Worm (Caenorhabditis elegans) whole organism, young adult: ENCODE data around the gene oac-23.
"Not testable (repeated sequence)": the region's sequence is repeated elsewhere in the genome, so short reads cannot be mapped to it uniquely, and the experiment has no call there.

Experiments
- B0019.2 ChIP-seq: fragments of 200-800 bp; sonication (Bioruptor generic); conservative IDR thresholded peaks from 2 replicates; pipeline ENCODE4 v1.3.6; 2022; ENCODE audit warnings: missing genetic modification reagents, missing genetic modification characterization, missing compliant biosample characterization
- B0035.1 ChIP-seq: sonication (generic microtip); optimal IDR thresholded peaks from 2 replicates; lab custom pipeline; 2016; ENCODE audit warnings: missing genetic modification characterization, mild to moderate bottlenecking, missing compliant biosample characterization, missing genotype, missing genetic modification reagents
- B0261.1 ChIP-seq: sonication (generic microtip); optimal IDR thresholded peaks from 2 replicates; lab custom pipeline; 2016; ENCODE audit warnings: mild to moderate bottlenecking, missing genetic modification characterization, moderate library complexity, missing compliant biosample characterization
- B0336.3 ChIP-seq: fragments of 200-800 bp; sonication (Bioruptor generic); IDR thresholded peaks from 2 replicates; pipeline ENCODE4 v1.3.6; 2022; ENCODE audit warnings: missing genetic modification characterization, missing compliant biosample characterization
- F22D6.2 ChIP-seq: sonication (generic microtip); optimal IDR thresholded peaks from 2 replicates; lab custom pipeline; 2016; ENCODE audit warnings: mild to moderate bottlenecking, missing genetic modification characterization, missing compliant biosample characterization
- F23B12.7 ChIP-seq: sonication (generic microtip); optimal IDR thresholded peaks from 2 replicates; lab custom pipeline; 2017; ENCODE audit warnings: missing genetic modification characterization, mild to moderate bottlenecking, missing compliant biosample characterization, antibody characterized with exemption, moderate library complexity; ENCODE audit not compliant: insufficient read depth
- F52B5.7 ChIP-seq: sonication (generic microtip); optimal IDR thresholded peaks from 2 replicates; lab custom pipeline; 2016; ENCODE audit warnings: mild to moderate bottlenecking, missing genetic modification characterization, missing compliant biosample characterization
- F55B11.4 ChIP-seq: sonication (generic microtip); optimal IDR thresholded peaks from 2 replicates; lab custom pipeline; 2016; ENCODE audit warnings: missing compliant biosample characterization, missing genetic modification characterization, borderline replicate concordance; ENCODE audit not compliant: insufficient read depth
- aptf-3 ChIP-seq: fragments of 200-800 bp; sonication (Bioruptor generic); IDR thresholded peaks from 2 replicates; pipeline ENCODE4 v1.3.6; 2022; ENCODE audit warnings: missing genetic modification characterization, missing compliant biosample characterization
- atf-7 ChIP-seq: sonication (generic microtip); optimal IDR thresholded peaks from 2 replicates; lab custom pipeline; 2017; ENCODE audit warnings: mild to moderate bottlenecking, missing genetic modification characterization, missing compliant biosample characterization
- bed-2 ChIP-seq: fragments of 200-800 bp; sonication (Bioruptor generic); IDR thresholded peaks from 2 replicates; pipeline ENCODE4 v1.3.6; 2022; ENCODE audit warnings: missing genetic modification reagents, missing genetic modification characterization, missing compliant biosample characterization
- ceh-27 ChIP-seq: fragments of 200-800 bp; sonication (Bioruptor generic); optimal IDR thresholded peaks from 2 replicates; lab custom pipeline; 2018; ENCODE audit warnings: mild to moderate bottlenecking, missing genetic modification characterization, moderate library complexity, missing compliant biosample characterization
- ceh-40 ChIP-seq: fragments of 200-800 bp; sonication (Bioruptor generic); IDR thresholded peaks from 2 replicates; pipeline ENCODE4 v1.3.6; 2022; ENCODE audit warnings: missing genetic modification characterization, missing compliant biosample characterization
- ceh-91 ChIP-seq: fragments of 200-800 bp; sonication (Bioruptor generic); IDR thresholded peaks from 2 replicates; pipeline ENCODE4 v1.3.6; 2022; ENCODE audit warnings: missing genetic modification reagents, missing genetic modification characterization, missing compliant biosample characterization
- die-1 ChIP-seq: sonication (generic microtip); optimal IDR thresholded peaks from 2 replicates; lab custom pipeline; 2016; ENCODE audit warnings: missing genotype, mild to moderate bottlenecking, missing genetic modification characterization, missing compliant biosample characterization
- dpl-1 ChIP-seq: fragments of 150-350 bp; optimal IDR thresholded peaks from 2 replicates; lab custom pipeline; 2014; ENCODE audit warnings: missing biosample characterization, missing genetic modification reagents, missing genetic modification characterization
- egl-44 ChIP-seq: fragments of 200-800 bp; sonication (Bioruptor generic); IDR thresholded peaks from 2 replicates; pipeline ENCODE4 v1.3.6; 2022; ENCODE audit warnings: missing genetic modification reagents, missing genetic modification characterization, missing compliant biosample characterization
- ekl-4 ChIP-seq: fragments of 200-800 bp; sonication (Bioruptor generic); IDR thresholded peaks from 2 replicates; pipeline ENCODE4 v1.3.6; 2022; ENCODE audit warnings: missing genetic modification reagents, missing genetic modification characterization, missing compliant biosample characterization
- fkh-3 ChIP-seq: sonication (generic microtip); optimal IDR thresholded peaks from 2 replicates; lab custom pipeline; 2016; ENCODE audit warnings: mild to moderate bottlenecking, missing genetic modification characterization, missing compliant biosample characterization
- gei-17 ChIP-seq: fragments of 200-800 bp; sonication (Bioruptor generic); optimal IDR thresholded peaks from 2 replicates; lab custom pipeline; 2018; ENCODE audit warnings: mild to moderate bottlenecking, missing genetic modification characterization, missing compliant biosample characterization
- him-1 ChIP-seq: sonication (generic microtip); optimal IDR thresholded peaks from 2 replicates; lab custom pipeline; 2016; ENCODE audit warnings: missing genotype, missing genetic modification reagents, missing genetic modification characterization, missing compliant biosample characterization
- let-607 ChIP-seq, 2 experiments: fragments of 200-800 bp in 1 of 2; sonication (Bioruptor generic) in 1 of 2; sonication (generic microtip) in 1 of 2; optimal IDR thresholded peaks; 2 replicates each; lab custom pipeline; 2016 to 2018; ENCODE audit warnings: mild to moderate bottlenecking in 2 of 2, missing compliant biosample characterization in 2 of 2, missing genetic modification characterization in 2 of 2, moderate library complexity in 2 of 2, missing genotype in 1 of 2
- lin-40 ChIP-seq: sonication (generic microtip); optimal IDR thresholded peaks from 2 replicates; lab custom pipeline; 2016; ENCODE audit warnings: missing genetic modification characterization, mild to moderate bottlenecking, missing compliant biosample characterization, missing genotype, missing genetic modification reagents
- lsl-1 ChIP-seq: fragments of 200-800 bp; sonication (Bioruptor generic); optimal IDR thresholded peaks from 2 replicates; lab custom pipeline; 2018; ENCODE audit warnings: mild to moderate bottlenecking, missing genetic modification characterization, moderate library complexity, missing compliant biosample characterization
- mxl-1 ChIP-seq: sonication (generic microtip); optimal IDR thresholded peaks from 2 replicates; lab custom pipeline; 2016; ENCODE audit warnings: missing genetic modification characterization, missing compliant biosample characterization
- nhr-90 ChIP-seq: sonication (generic microtip); optimal IDR thresholded peaks from 2 replicates; lab custom pipeline; 2016; ENCODE audit warnings: missing genotype, mild to moderate bottlenecking, missing genetic modification characterization, missing compliant biosample characterization
- rcor-1 ChIP-seq: fragments of 200-800 bp; sonication (Bioruptor generic); IDR thresholded peaks from 2 replicates; pipeline ENCODE4 v1.3.6; 2022; ENCODE audit warnings: missing genetic modification reagents, missing genetic modification characterization, missing compliant biosample characterization
- repo-1 ChIP-seq: sonication (generic microtip); optimal IDR thresholded peaks from 2 replicates; lab custom pipeline; 2017; ENCODE audit warnings: mild to moderate bottlenecking, missing genetic modification characterization, missing compliant biosample characterization
- sdz-38 ChIP-seq: sonication (generic microtip); optimal IDR thresholded peaks from 2 replicates; lab custom pipeline; 2016; ENCODE audit warnings: missing genotype, missing genetic modification characterization, missing compliant biosample characterization
- snpc-1.1 ChIP-seq: sonication (generic microtip); optimal IDR thresholded peaks from 2 replicates; lab custom pipeline; 2017; ENCODE audit warnings: missing genetic modification characterization, mild to moderate bottlenecking, missing compliant biosample characterization, antibody characterized with exemption, moderate library complexity, missing genotype, missing genetic modification reagents; ENCODE audit not compliant: insufficient read depth
- snpc-4 ChIP-seq, 5 experiments: fragments of 150-350 bp in 1 of 5; sonication (generic microtip) in 4 of 5; optimal IDR thresholded peaks; 2 replicates each; lab custom pipeline; 2014 to 2018; ENCODE audit warnings: missing genetic modification characterization in 5 of 5, missing biosample characterization in 3 of 5, antibody characterized with exemption in 2 of 5, mild to moderate bottlenecking in 2 of 5, missing compliant biosample characterization in 2 of 5, missing genotype in 2 of 5, moderate library complexity in 2 of 5, missing genetic modification reagents in 1 of 5
- unc-130 ChIP-seq: sonication (generic microtip); optimal IDR thresholded peaks from 2 replicates; lab custom pipeline; 2016; ENCODE audit warnings: missing genetic modification reagents, missing genetic modification characterization, missing compliant biosample characterization
- ztf-25 ChIP-seq: fragments of 200-800 bp; sonication (Bioruptor generic); IDR thresholded peaks from 2 replicates; pipeline ENCODE4 v1.3.6; 2022; ENCODE audit warnings: missing genetic modification reagents, missing genetic modification characterization, missing compliant biosample characterization
- ztf-6 ChIP-seq: fragments of 200-800 bp; sonication (Bioruptor generic); IDR thresholded peaks from 2 replicates; pipeline ENCODE4 v1.3.6; 2022; ENCODE audit warnings: missing genetic modification reagents, missing genetic modification characterization, missing compliant biosample characterization

The oac-23 gene

DNA sequence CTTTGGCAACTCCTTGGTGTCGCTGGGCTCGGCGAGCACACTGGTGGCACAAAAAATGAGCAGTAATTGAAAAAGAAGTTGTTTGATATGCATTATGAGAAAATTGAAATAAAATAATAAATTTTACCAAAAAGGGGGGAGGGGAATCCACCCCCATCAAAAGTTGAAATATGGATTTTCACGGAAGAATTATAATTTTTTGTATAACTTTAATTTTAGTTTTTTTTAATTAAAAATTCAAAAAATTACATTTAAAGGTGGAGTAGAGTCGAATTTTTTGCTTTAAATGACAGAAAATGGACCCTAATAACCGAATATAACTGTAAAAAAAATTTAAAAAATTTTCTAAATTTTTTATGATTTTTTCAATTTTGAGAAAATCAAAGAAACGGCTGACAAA lies 30.6 kb downstream of the oac-23 start, which contains the start of gene F56D6.18:
TSS of gene F56D6.18 (minus strand) at position 101 of the 400 bp plus-strand sequence.
- not testable (repeated sequence) for TF ChIP-seq gei-17; F55B11.4 (tag; lab: Kevin White, UChicago); nhr-90 (tag; lab: Kevin White, UChicago)

DNA sequence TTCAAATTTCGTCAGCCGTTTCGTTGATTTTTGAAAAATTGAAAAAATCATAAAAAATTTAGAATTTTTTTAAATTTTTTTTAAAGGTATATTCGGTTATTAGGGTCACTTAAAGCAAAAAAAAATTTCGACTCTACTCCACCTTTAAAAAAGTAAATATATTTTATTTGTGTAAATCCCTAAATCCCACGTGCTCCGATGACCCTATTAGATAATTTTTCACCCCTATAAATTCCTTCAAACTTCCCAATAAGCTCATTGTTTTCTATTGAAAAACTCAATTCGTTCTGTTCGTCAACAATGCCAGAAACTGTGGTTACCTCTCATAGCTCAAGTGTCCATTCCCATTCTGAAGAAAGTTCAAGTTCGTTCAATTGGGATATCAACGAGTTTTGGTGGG lies 31.4 kb downstream of the oac-23 start, which contains the start of gene F56D6.20:
TSS of gene F56D6.20 (plus strand) at position 301 of the 400 bp plus-strand sequence.
- TF ChIP-seq dpl-1: no peak
- no peak for TF ChIP-seq ceh-27
- no peak for TF ChIP-seq fkh-3 (tag; lab: Kevin White, UChicago)
- TF ChIP-seq lsl-1: no peak
- no peak for TF ChIP-seq snpc-4 (GFP tag; optimal IDR thresholded peaks at IDR 0.05; lab: Kevin White, UChicago)
- TF ChIP-seq snpc-4 (tag; optimal IDR thresholded peaks at IDR 0.05; lab: Kevin White, UChicago): no peak
- TF ChIP-seq lin-40: no peak
- no peak for TF ChIP-seq snpc-1.1 (tag; lab: Kevin White, UChicago)
- no peak for TF ChIP-seq rcor-1 (GFP tag; lab: Robert Waterston, UW)
- TF ChIP-seq repo-1: no peak
- no peak for TF ChIP-seq B0035.1 (tag; lab: Kevin White, UChicago)
- no peak for TF ChIP-seq ceh-40
- TF ChIP-seq B0336.3 (GFP tag; lab: Robert Waterston, UW): no peak

ce11 chrIV:3914462-3914861 lies 33.2 kb downstream of the oac-23 start, which contains the start of gene F56D6.19:
Gene F56D6.19 (plus strand): TSS chrIV:3914762.
- TF ChIP-seq ztf-25 (GFP tag; lab: Robert Waterston, UW): no peak

DNA sequence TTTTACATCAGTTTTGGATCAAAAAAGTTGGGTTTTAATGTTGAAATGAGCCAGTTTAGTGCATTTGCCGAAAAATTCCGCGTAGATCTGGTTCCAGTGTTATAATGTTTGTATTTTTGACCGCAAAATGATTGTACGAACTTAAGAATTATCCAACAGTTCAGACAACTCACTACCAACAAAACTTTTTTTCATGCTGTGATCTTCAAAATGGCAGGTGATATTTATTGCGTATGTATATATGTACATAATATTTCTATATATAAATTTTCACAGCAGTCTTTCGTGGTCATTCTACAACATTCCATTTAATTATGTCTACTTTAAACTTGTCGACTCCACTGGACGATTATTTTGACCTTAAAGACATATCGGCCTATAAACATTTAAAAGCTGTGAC lies 34.1 kb downstream of the oac-23 start, which contains the start of gene srz-20:
TSS of gene srz-20 (plus strand) at position 301 of the 400 bp plus-strand sequence.
- TF ChIP-seq let-607 (tag; optimal IDR thresholded peaks at IDR 0.05; lab: Kevin White, UChicago) (no peak), bed-2 (no peak), egl-44 (no peak), ztf-25 (GFP tag; lab: Robert Waterston, UW) (no peak), B0019.2 (no peak), mxl-1 (no peak), die-1 (tag; lab: Kevin White, UChicago) (no peak), F22D6.2 (no peak), B0261.1 (tag; lab: Kevin White, UChicago) (no peak), sdz-38 (no peak), F23B12.7 (tag; lab: Kevin White, UChicago) (no peak)

ce11 chrIV:3917405-3917804 lies 36.2 kb downstream of the oac-23 start, which contains the start of gene F56D6.14:
Gene F56D6.14 (plus strand): TSS chrIV:3917705.
- TF ChIP-seq ekl-4 (GFP tag; lab: Robert Waterston, UW) (no peak), ceh-91 (no peak), ztf-6 (GFP tag; lab: Robert Waterston, UW) (no peak), F52B5.7 (tag; lab: Kevin White, UChicago) (no peak), aptf-3 (no peak), unc-130 (GFP tag; lab: Kevin White, UChicago) (no peak), him-1 (tag; lab: Kevin White, UChicago) (no peak), F22D6.2 (no peak), atf-7 (tag; lab: Kevin White, UChicago) (no peak), let-607 (tag; optimal IDR thresholded peaks at IDR 0.05; lab: Kevin White, UChicago) (no peak)
